Fruit fly (Drosophila melanogaster) whole organism, adult: ENCODE results near the gene CG13640.

Source experiments
- CG11617 ChIP-seq: fragments of 200-800 bp; sonication (Bioruptor generic); optimal IDR thresholded peaks from 2 replicates; lab custom pipeline; 2017; ENCODE audit warnings: mild to moderate bottlenecking, missing biosample characterization, missing genetic modification reagents, missing genetic modification characterization
- CG12768 ChIP-seq: fragments of 200-800 bp; sonication (Bioruptor generic); optimal IDR thresholded peaks from 2 replicates; lab custom pipeline; 2017; ENCODE audit warnings: missing biosample characterization, missing genetic modification characterization, mild to moderate bottlenecking, moderate library complexity, missing genetic modification reagents
- CG14711 ChIP-seq: fragments of 200-800 bp; sonication (Bioruptor generic); optimal IDR thresholded peaks from 2 replicates; lab custom pipeline; 2018; ENCODE audit warnings: missing biosample characterization, mild to moderate bottlenecking, missing genetic modification characterization, moderate library complexity
- CG1620 ChIP-seq: fragments of 200-800 bp; sonication (Bioruptor generic); optimal IDR thresholded peaks from 2 replicates; lab custom pipeline; 2016; ENCODE audit warnings: missing biosample characterization, missing genetic modification characterization
- CG33017 ChIP-seq: fragments of 200-800 bp; sonication (Bioruptor generic); optimal IDR thresholded peaks from 2 replicates; lab custom pipeline; 2018; ENCODE audit warnings: missing biosample characterization, mild to moderate bottlenecking, missing genetic modification characterization, moderate library complexity
- CG5204 ChIP-seq: fragments of 200-800 bp; sonication (Bioruptor generic); optimal IDR thresholded peaks from 2 replicates; lab custom pipeline; 2016; ENCODE audit warnings: missing biosample characterization, missing genetic modification characterization
- CG7045 ChIP-seq: fragments of 200-800 bp; sonication (Bioruptor generic); optimal IDR thresholded peaks from 2 replicates; lab custom pipeline; 2017; ENCODE audit warnings: missing biosample characterization, mild to moderate bottlenecking, missing genetic modification characterization
- CG7101 ChIP-seq: fragments of 200-800 bp; sonication (Bioruptor generic); optimal IDR thresholded peaks from 2 replicates; lab custom pipeline; 2018; ENCODE audit warnings: missing biosample characterization, mild to moderate bottlenecking, missing genetic modification characterization, moderate library complexity
- Clk ChIP-seq: fragments of 200-800 bp; sonication (Bioruptor generic); optimal IDR thresholded peaks from 2 replicates; lab custom pipeline; 2017; ENCODE audit warnings: missing biosample characterization, missing genetic modification characterization
- Crg-1 ChIP-seq: fragments of 200-800 bp; sonication (Bioruptor generic); optimal IDR thresholded peaks from 2 replicates; lab custom pipeline; 2016; ENCODE audit warnings: missing biosample characterization, missing genetic modification characterization
- Hr96 ChIP-seq: fragments of 200-800 bp; sonication (Bioruptor generic); optimal IDR thresholded peaks from 2 replicates; lab custom pipeline; 2016; ENCODE audit warnings: missing biosample characterization, missing genetic modification characterization
- Mnt ChIP-seq: fragments of 200-800 bp; sonication (Bioruptor generic); optimal IDR thresholded peaks from 2 replicates; lab custom pipeline; 2016; ENCODE audit warnings: missing biosample characterization, mild to moderate bottlenecking, missing genetic modification characterization
- bab1 ChIP-seq: fragments of 200-800 bp; sonication (Bioruptor generic); optimal IDR thresholded peaks from 3 replicates; lab custom pipeline; 2019; ENCODE audit warnings: missing biosample characterization, mild to moderate bottlenecking, missing genetic modification characterization, moderate library complexity
- cic ChIP-seq: fragments of 200-800 bp; sonication (Bioruptor generic); optimal IDR thresholded peaks from 2 replicates; lab custom pipeline; 2017; ENCODE audit warnings: missing biosample characterization, mild to moderate bottlenecking, missing genetic modification characterization, moderate library complexity
- cnc ChIP-seq, 2 experiments: fragments of >200 bp; optimal IDR thresholded peaks; 2 replicates each; lab custom pipeline; 2017
- kay ChIP-seq: fragments of 200-800 bp; sonication (Bioruptor generic); peaks from one replicate; lab custom pipeline; 2016; ENCODE audit warnings: missing biosample characterization, missing genetic modification characterization, borderline replicate concordance
- ovo ChIP-seq: fragments of 200-800 bp; sonication (Bioruptor generic); optimal IDR thresholded peaks from 2 replicates; lab custom pipeline; 2016; ENCODE audit warnings: missing biosample characterization, missing genetic modification characterization
- pad ChIP-seq: fragments of 200-800 bp; sonication (Bioruptor generic); optimal IDR thresholded peaks from 3 replicates; lab custom pipeline; 2017; ENCODE audit warnings: missing biosample characterization, missing genetic modification characterization, mild to moderate bottlenecking, moderate library complexity, missing genetic modification reagents
- tj ChIP-seq: fragments of 200-800 bp; sonication (Bioruptor generic); optimal IDR thresholded peaks from 3 replicates; lab custom pipeline; 2017; ENCODE audit warnings: missing biosample characterization, mild to moderate bottlenecking, missing genetic modification characterization, moderate library complexity
- toe ChIP-seq: fragments of 200-800 bp; sonication (Bioruptor generic); optimal IDR thresholded peaks from 2 replicates; lab custom pipeline; 2016; ENCODE audit warnings: missing biosample characterization, missing genetic modification characterization

The CG13640 gene

DNA sequence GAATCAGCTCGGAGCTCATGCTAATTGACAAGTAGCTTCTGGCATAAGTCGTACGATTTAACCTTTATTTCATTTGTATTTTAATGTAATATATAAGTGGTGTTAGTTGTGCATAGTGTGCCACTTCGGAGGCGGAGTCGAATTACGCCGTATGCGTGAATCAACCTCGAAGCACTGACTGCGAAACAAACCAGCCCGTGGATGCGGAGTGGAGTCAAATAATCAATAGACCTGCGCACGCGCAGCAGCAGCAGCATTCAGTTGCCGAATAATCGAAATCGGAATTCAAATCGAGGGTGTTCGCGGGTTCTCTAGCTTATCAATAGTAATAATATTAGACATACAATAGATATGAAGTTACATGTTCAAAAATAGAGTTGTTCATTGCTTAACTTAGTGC is 33.7 kb downstream of the CG13640 start, which contains the start of gene RabX4:
Gene RabX4 (minus strand): TSS at position 176 of the 400 bp plus-strand sequence.
- TF ChIP-seq kay (peak; percentile 35), CG14711 (tag; lab: Kevin White, UChicago) (no peak), tj (GFP tag; lab: Kevin White, UChicago) (no peak)

DNA sequence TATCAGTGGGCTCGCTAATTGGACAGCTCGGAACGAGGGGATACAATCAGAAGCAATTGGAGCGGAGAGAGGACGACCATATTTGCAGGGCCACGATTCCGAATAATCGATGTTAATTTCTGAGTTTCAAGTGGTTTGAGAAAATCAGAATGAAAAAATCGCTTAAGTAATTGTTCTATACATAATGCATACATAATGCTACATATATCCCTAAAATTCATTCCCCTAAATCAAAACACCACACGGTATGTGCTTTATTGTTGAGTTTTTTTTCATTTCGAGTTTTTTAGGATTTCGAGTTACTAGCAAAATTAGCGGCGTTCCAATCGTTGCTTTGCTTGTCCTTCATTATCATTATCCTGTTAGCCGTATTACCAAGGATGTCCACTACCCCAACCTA is 36.4 kb downstream of the CG13640 start, which contains the start of gene niki:
Gene niki (minus strand): TSS at position 101 of the 400 bp plus-strand sequence.
- TF ChIP-seq kay, result no peak
- no peak for TF ChIP-seq pad (GFP tag; lab: Kevin White, UChicago)
- no peak for TF ChIP-seq CG33017 (tag; lab: Kevin White, UChicago)
- no peak for TF ChIP-seq tj (GFP tag; lab: Kevin White, UChicago)
- TF ChIP-seq CG7101 (tag; lab: Kevin White, UChicago), result no peak
- TF ChIP-seq Mnt (GFP tag; lab: Kevin White, UChicago), result no peak
- TF ChIP-seq Hr96 (GFP tag; lab: Kevin White, UChicago), result no peak
- no peak for TF ChIP-seq Clk (GFP tag; lab: Kevin White, UChicago)
- TF ChIP-seq ovo (GFP tag; lab: Kevin White, UChicago), result no peak
- no peak for TF ChIP-seq CG5204 (GFP tag; lab: Kevin White, UChicago)
- no peak for TF ChIP-seq Crg-1 (GFP tag; lab: Kevin White, UChicago)
- TF ChIP-seq CG14711 (tag; lab: Kevin White, UChicago), result no peak
- no peak for TF ChIP-seq cnc (optimal IDR thresholded peaks at IDR 0.05; lab: Kevin White, UChicago)
- no peak for TF ChIP-seq cic (GFP tag; lab: Kevin White, UChicago)

DNA sequence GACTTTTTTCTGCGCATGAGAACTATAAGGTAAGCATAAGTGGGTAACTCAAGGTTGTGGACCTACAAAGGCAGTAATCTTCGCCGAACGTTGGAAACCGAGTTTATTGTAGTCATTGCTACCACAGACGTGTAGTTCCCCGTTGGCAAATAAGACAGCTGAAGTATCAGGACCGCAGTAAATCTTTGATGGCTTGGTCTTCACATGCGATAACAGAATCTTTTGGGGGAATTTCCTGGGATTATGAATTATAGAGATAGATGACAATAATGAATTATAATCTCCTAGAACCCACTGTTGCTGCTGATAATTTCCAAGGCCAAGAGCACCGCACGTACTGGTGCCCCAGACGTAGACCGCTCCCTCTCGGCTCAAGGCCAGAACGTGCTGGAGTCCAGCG is 38.9 kb downstream of the CG13640 start:
- TF ChIP-seq CG33017 (tag; lab: Kevin White, UChicago) (no peak), Mnt (GFP tag; lab: Kevin White, UChicago) (no peak), CG5204 (GFP tag; lab: Kevin White, UChicago) (no peak), ovo (GFP tag; lab: Kevin White, UChicago) (no peak), Clk (GFP tag; lab: Kevin White, UChicago) (no peak)

DNA sequence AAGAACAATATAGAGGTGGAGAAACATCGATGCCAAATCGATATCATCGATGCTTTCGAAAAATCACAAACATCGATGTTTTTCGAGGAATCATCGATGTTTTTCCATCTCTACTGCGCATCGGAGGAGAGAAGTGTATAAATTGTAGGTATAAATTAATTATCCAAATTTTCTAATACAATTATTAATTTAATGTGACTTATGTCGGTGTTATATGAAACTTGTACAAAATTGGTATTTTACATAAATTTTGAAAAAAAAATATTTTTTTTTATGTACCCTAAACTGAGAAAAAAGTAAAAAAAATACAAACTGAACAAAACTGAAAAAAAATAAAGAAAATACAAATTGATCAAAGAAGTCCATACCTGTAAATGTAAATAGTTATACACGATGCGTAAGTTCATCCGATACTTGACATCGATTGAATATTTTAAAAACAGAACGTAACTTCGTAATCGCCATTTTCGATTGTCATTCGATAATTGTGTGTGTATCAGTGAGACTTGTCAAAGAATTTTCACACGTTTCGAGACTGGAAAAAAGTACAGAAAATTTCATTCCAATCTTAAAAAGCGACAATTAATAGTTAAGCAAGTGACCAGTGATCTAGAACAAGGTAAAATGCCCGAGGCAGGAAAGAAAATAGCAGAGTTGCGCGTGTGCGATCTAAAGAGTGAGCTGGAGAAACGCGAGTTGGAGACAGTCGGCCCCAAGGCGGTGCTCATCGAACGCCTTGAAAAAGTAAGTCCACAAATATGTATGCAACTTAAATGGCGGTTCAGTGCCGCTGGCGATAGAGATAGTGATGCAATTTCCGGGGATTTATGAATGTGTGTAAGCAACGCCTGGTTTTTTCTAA is 44.7 kb downstream of the CG13640 start, which contains the start of the genes CG5808 and Saf-B:
Gene CG5808 (minus strand): TSS at position 15 of the 862 bp plus-strand sequence.
Gene Saf-B (plus strand): TSS at position 472 of the 862 bp plus-strand sequence.
- TF ChIP-seq CG1620 (GFP tag; lab: Kevin White, UChicago), result peak; percentile 53
- TF ChIP-seq tj (GFP tag; lab: Kevin White, UChicago), result peak; percentile 5
- TF ChIP-seq CG12768 (GFP tag; lab: Kevin White, UChicago), result peak; percentile 38
- peak; percentile 44 for TF ChIP-seq CG14711 (tag; lab: Kevin White, UChicago)
- peak; percentile 45 for TF ChIP-seq CG11617 (GFP tag; lab: Kevin White, UChicago)
- no peak for TF ChIP-seq cic (GFP tag; lab: Kevin White, UChicago)
- TF ChIP-seq CG5204 (GFP tag; lab: Kevin White, UChicago), result no peak

DNA sequence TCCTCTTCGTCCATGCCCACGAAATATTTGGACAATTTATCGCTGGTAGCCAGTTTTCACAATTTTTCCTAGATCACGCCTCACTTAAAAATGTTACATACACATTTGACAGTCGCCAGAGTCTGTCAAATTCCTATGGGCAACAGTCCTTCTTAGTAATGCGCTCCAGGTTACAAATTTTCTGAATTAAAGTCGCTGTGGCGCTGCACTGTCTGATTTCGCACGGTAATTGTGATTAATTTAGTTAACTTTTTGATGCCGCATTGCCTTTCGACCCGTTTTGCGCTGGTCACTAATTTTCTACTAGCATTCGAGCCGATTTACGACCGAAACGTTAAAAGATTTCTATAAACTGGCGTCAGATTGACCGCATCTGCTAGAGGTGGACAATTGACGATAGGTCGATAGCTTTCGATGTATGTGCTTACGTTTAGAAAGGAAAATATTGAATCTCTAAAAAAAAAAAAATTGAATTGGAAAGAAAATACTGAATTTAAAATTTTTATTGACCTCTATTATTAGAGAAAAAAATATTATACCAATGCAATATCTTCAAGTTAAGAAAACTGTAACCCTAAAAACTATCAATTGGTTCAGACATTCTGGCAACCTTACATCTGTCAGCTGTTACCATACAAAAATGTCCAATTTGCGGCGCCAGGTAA is 48.2 kb downstream of the CG13640 start, which contains the start of the genes lili and CG34150:
Gene lili (minus strand): TSS at position 376 of the 665 bp plus-strand sequence.
Gene CG34150 (plus strand): TSS at position 626 of the 665 bp plus-strand sequence.
- peak; percentile 79 for TF ChIP-seq CG11617 (GFP tag; lab: Kevin White, UChicago)
- TF ChIP-seq tj (GFP tag; lab: Kevin White, UChicago), result peak; percentile 46
- peak; percentile 84 for TF ChIP-seq CG7101 (tag; lab: Kevin White, UChicago)
- peak; percentile 60 for TF ChIP-seq CG33017 (tag; lab: Kevin White, UChicago)
- peak; percentile 83 for TF ChIP-seq CG5204 (GFP tag; lab: Kevin White, UChicago)
- TF ChIP-seq toe (GFP tag; lab: Kevin White, UChicago), result peak; percentile 93
- peak; percentile 58 for TF ChIP-seq CG7045 (GFP tag; lab: Kevin White, UChicago)
- peak; percentile 40 for TF ChIP-seq pad (GFP tag; lab: Kevin White, UChicago)
- TF ChIP-seq kay, result no peak
- no peak for TF ChIP-seq cic (GFP tag; lab: Kevin White, UChicago)
- peak; percentile 51 for TF ChIP-seq CG12768 (GFP tag; lab: Kevin White, UChicago)
- TF ChIP-seq Mnt (GFP tag; lab: Kevin White, UChicago), result peak; percentile 67
- peak; percentile 98 for TF ChIP-seq CG14711 (tag; lab: Kevin White, UChicago)
- TF ChIP-seq Crg-1 (GFP tag; lab: Kevin White, UChicago), result peak; percentile 60
- no peak for TF ChIP-seq cnc (optimal IDR thresholded peaks at IDR 0.05; lab: Kevin White, UChicago)
- TF ChIP-seq Clk (GFP tag; lab: Kevin White, UChicago), result no peak
- peak; percentile 86 for TF ChIP-seq bab1
- TF ChIP-seq ovo (GFP tag; lab: Kevin White, UChicago), result peak; percentile 67
- peak; percentile 80 for TF ChIP-seq Hr96 (GFP tag; lab: Kevin White, UChicago)
- peak; percentile 78 for TF ChIP-seq CG1620 (GFP tag; lab: Kevin White, UChicago)
